Fruit fly (Drosophila melanogaster) whole organism, pupa: ENCODE data around the gene Ran-like.

Experiments used
- CG13204 ChIP-seq: fragments of 200-800 bp; sonication (Bioruptor generic); optimal IDR thresholded peaks from 2 replicates; lab custom pipeline; 2018; ENCODE audit warnings: missing biosample characterization, mild to moderate bottlenecking, missing genetic modification characterization, moderate library complexity
- CG14655 ChIP-seq: fragments of 200-800 bp; sonication (Bioruptor generic); optimal IDR thresholded peaks from 3 replicates; lab custom pipeline; 2017; ENCODE audit warnings: mild to moderate bottlenecking, missing biosample characterization, missing genetic modification reagents, missing genetic modification characterization
- CG4496 ChIP-seq: fragments of 200-800 bp; sonication (Bioruptor generic); IDR thresholded peaks from 3 replicates; pipeline ENCODE4 v1.3.6; 2022; ENCODE audit warnings: missing biosample characterization, missing genetic modification characterization
- CG9948 ChIP-seq: fragments of 200-800 bp; sonication (Bioruptor generic); optimal IDR thresholded peaks from 2 replicates; lab custom pipeline; 2018; ENCODE audit warnings: missing biosample characterization, mild to moderate bottlenecking, missing genetic modification characterization, moderate library complexity
- D1 ChIP-seq: fragments of 200-800 bp; sonication (Bioruptor generic); optimal IDR thresholded peaks from 2 replicates; lab custom pipeline; 2018; ENCODE audit warnings: missing biosample characterization, mild to moderate bottlenecking, missing genetic modification characterization, moderate library complexity
- Ets98B ChIP-seq: fragments of 200-800 bp; sonication (Bioruptor generic); IDR thresholded peaks from 2 replicates; pipeline ENCODE4 v1.3.6; 2022; ENCODE audit warnings: missing biosample characterization, missing genetic modification characterization
- Pif1A ChIP-seq: fragments of 200-800 bp; sonication (Bioruptor generic); optimal IDR thresholded peaks from 3 replicates; lab custom pipeline; 2016; ENCODE audit warnings: missing biosample characterization, missing genetic modification characterization
- fd96Ca ChIP-seq: fragments of 200-800 bp; sonication (Bioruptor generic); IDR thresholded peaks from 3 replicates; pipeline ENCODE4 v1.3.6; 2022; ENCODE audit warnings: missing biosample characterization, missing genetic modification characterization
- gl ChIP-seq: fragments of 200-800 bp; sonication (Bioruptor generic); optimal IDR thresholded peaks from 2 replicates; lab custom pipeline; 2018; ENCODE audit warnings: missing biosample characterization, mild to moderate bottlenecking, missing genetic modification characterization

DNA sequence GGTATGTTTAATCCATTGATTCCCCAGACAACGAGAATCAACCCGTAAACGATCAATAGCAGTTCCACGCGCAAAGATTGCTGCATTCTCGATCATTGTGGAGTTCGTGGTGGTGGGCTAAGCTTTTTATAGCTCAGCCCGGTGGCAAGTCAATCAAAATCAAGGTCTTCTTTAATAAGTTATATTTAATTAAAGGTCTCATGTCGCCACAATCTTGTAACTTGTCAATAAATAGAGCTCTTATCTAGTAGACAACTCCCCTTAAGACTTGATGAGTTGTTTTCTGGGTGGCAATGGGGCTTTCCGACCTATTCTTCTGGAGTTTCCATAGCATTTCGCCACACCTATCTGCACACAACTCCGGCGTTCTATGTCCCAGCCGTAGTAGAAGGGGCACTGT, 42.9 kb upstream of the Ran-like start, which contains the start of gene CG42728:
- no peak for TF ChIP-seq gl
- TF ChIP-seq CG13204 = no peak
- TF ChIP-seq Pif1A = no peak
- TF ChIP-seq fd96Ca (GFP tag; lab: Robert Waterston, UW) = no peak
- no peak for TF ChIP-seq D1 (tag; lab: Kevin White, UChicago)
- TF ChIP-seq CG4496 (GFP tag; lab: Robert Waterston, UW) = no peak
- TF ChIP-seq Ets98B (GFP tag; lab: Robert Waterston, UW) = no peak
- TF ChIP-seq CG9948 (tag; lab: Kevin White, UChicago) = no peak
- no peak for TF ChIP-seq CG14655
